Worm (Caenorhabditis elegans): ENCODE results near the gene gop-3.
"Not testable (repeated sequence)": the region's sequence is repeated elsewhere in the genome, so short reads cannot be mapped to it uniquely, and the experiment has no call there.

DNA sequence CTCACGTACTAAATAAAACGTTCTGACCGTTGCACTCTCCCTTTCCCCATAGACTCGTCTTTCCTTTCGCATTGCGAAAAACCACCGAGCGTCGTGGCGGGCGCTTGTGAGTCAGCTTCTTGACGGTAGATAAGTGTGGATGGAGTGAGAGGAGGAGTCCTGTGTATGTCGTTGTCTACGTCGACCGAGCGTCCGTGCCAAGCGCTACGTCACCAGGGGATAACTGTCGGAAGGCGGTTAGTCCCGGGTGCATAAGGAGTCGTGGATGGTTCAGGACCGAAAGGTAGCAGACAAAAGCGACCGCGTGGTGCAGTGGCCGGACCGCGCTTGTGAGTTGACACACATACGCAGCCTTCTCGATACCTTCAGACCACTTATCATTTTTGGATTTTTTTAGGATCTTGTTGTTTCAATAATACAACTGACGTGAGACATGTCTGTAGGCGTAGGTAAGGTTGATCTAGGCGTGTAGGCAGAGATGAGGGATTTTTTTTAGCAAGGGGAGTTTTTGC, 49.3 kb upstream of the gop-3 start:
- TF ChIP-seq lin-26 (GFP tag; IDR thresholded peaks at IDR 0.05) (peak; percentile 88), ztf-3 (GFP tag; optimal IDR thresholded peaks at IDR 0.05) (peak; percentile 35), madf-10 (tag; optimal IDR thresholded peaks at IDR 0.05) (peak; percentile 80), fkh-3 (tag; optimal IDR thresholded peaks at IDR 0.05) (peak; percentile 83)
- TF ChIP-seq sdz-38 (tag; optimal IDR thresholded peaks at IDR 0.05); unc-62 (GFP tag; optimal IDR thresholded peaks at IDR 0.05); lsy-27 (tag; optimal IDR thresholded peaks at IDR 0.05; ENCODE audit: borderline replicate concordance, insufficient read depth); F22D6.2 (tag; optimal IDR thresholded peaks at IDR 0.05); snpc-3.4 (tag; optimal IDR thresholded peaks at IDR 0.05); ets-4 (GFP tag; optimal IDR thresholded peaks at IDR 0.05); hrde-1 (tag; optimal IDR thresholded peaks at IDR 0.05; ENCODE audit: borderline replicate concordance); ama-1 (optimal IDR thresholded peaks at IDR 0.05); ama-1 (GFP tag; optimal IDR thresholded peaks at IDR 0.05); nfya-1 (tag; optimal IDR thresholded peaks at IDR 0.05; ENCODE audit: borderline replicate concordance, insufficient read depth): not testable (repeated sequence)

Measured in whole organism, young adult.